Worm (Caenorhabditis elegans) whole organism, L1 larva: Measurements from ENCODE around the gene C35A5.10.

Experiments
- C04F5.9 ChIP-seq: sonication (generic microtip); optimal IDR thresholded peaks from 2 replicates; lab custom pipeline; 2016; ENCODE audit warnings: missing genetic modification characterization, missing compliant biosample characterization
- C16A3.4 ChIP-seq: fragments of 150-350 bp; optimal IDR thresholded peaks from 2 replicates; lab custom pipeline; 2014; ENCODE audit warnings: missing biosample characterization, missing genetic modification characterization
- C34B4.2 ChIP-seq: sonication (generic microtip); optimal IDR thresholded peaks from 2 replicates; lab custom pipeline; 2017; ENCODE audit warnings: mild to moderate bottlenecking, missing genetic modification characterization, missing compliant biosample characterization
- aha-1 ChIP-seq: fragments of 150-350 bp; optimal IDR thresholded peaks from 2 replicates; lab custom pipeline; 2014; ENCODE audit warnings: missing biosample characterization, missing genetic modification characterization
- ama-1 ChIP-seq: fragments of 150-350 bp; optimal IDR thresholded peaks from 2 replicates; lab custom pipeline; 2014
- ceh-88 ChIP-seq: fragments of 200-800 bp; sonication (Bioruptor generic); IDR thresholded peaks from 2 replicates; pipeline ENCODE4 v1.3.6; 2022; ENCODE audit warnings: missing genetic modification characterization, missing compliant biosample characterization
- ceh-90 ChIP-seq: sonication (generic microtip); optimal IDR thresholded peaks from 2 replicates; lab custom pipeline; 2016; ENCODE audit warnings: missing genetic modification characterization, missing compliant biosample characterization
- ces-1 ChIP-seq: fragments of 150-350 bp; optimal IDR thresholded peaks from 2 replicates; lab custom pipeline; 2014; ENCODE audit warnings: missing biosample characterization, missing genetic modification reagents, missing genetic modification characterization
- dpl-1 ChIP-seq, 3 experiments: fragments of 150-350 bp in 2 of 3; sonication (generic microtip) in 1 of 3; optimal IDR thresholded peaks; 2 replicates each; lab custom pipeline; 2014 to 2017; ENCODE audit warnings: missing biosample characterization in 3 of 3, missing genetic modification characterization in 3 of 3, missing genetic modification reagents in 3 of 3
- efl-1 ChIP-seq, 4 experiments: fragments of 150-350 bp; optimal IDR thresholded peaks in 3 of 4; peaks in 1 of 4; 1 replicate in 1 of 4; 2 replicates in 3 of 4; lab custom pipeline; 2014; ENCODE audit warnings: missing biosample characterization in 2 of 4, missing genetic modification characterization in 2 of 4, missing genetic modification reagents in 2 of 4
- efl-3 ChIP-seq: fragments of 200-800 bp; sonication (Bioruptor generic); optimal IDR thresholded peaks from 2 replicates; lab custom pipeline; 2018; ENCODE audit warnings: mild to moderate bottlenecking, missing genetic modification characterization, missing compliant biosample characterization
- egl-13 ChIP-seq: sonication (generic microtip); optimal IDR thresholded peaks from 2 replicates; lab custom pipeline; 2016; ENCODE audit warnings: missing genotype, missing genetic modification reagents, missing genetic modification characterization, missing compliant biosample characterization
- egl-27 ChIP-seq, 2 experiments: fragments of 150-350 bp in 1 of 2; sonication (generic microtip); optimal IDR thresholded peaks; 3 replicates each; lab custom pipeline; 2017 to 2018; ENCODE audit warnings: missing biosample characterization in 2 of 2, missing genetic modification characterization in 2 of 2, missing genetic modification reagents in 2 of 2
- elt-2 ChIP-seq: sonication (generic microtip); optimal IDR thresholded peaks from 2 replicates; lab custom pipeline; 2016; ENCODE audit warnings: missing genetic modification characterization, mild to moderate bottlenecking, inconsistent platforms, missing compliant biosample characterization, missing genetic modification reagents
- elt-3 ChIP-seq, 6 experiments: fragments of 150-350 bp in 1 of 6; sonication (generic microtip); optimal IDR thresholded peaks; 2 replicates each; lab custom pipeline; 2017 to 2018; ENCODE audit warnings: missing biosample characterization in 6 of 6, missing genetic modification characterization in 6 of 6, inconsistent platforms in 1 of 6
- ets-5 ChIP-seq: fragments of 200-800 bp; sonication (Bioruptor generic); IDR thresholded peaks from 2 replicates; pipeline ENCODE4 v1.3.6; 2022; ENCODE audit warnings: missing genetic modification characterization, missing compliant biosample characterization
- fkh-4 ChIP-seq: sonication (generic microtip); optimal IDR thresholded peaks from 2 replicates; lab custom pipeline; 2016; ENCODE audit warnings: missing compliant biosample characterization, missing genetic modification characterization, borderline replicate concordance
- fkh-8 ChIP-seq: sonication (generic microtip); optimal IDR thresholded peaks from 2 replicates; lab custom pipeline; 2016; ENCODE audit warnings: mild to moderate bottlenecking, missing genetic modification characterization, missing compliant biosample characterization
- grh-1 ChIP-seq: fragments of 200-800 bp; sonication (Bioruptor generic); IDR thresholded peaks from 2 replicates; pipeline ENCODE4 v1.3.6; 2022; ENCODE audit warnings: missing genetic modification reagents, missing genetic modification characterization, missing compliant biosample characterization
- hlh-17 ChIP-seq: fragments of 200-800 bp; sonication (Bioruptor generic); optimal IDR thresholded peaks from 2 replicates; lab custom pipeline; 2018; ENCODE audit warnings: missing genetic modification characterization, mild to moderate bottlenecking, missing compliant biosample characterization, moderate library complexity, borderline replicate concordance
- hlh-4 ChIP-seq: sonication (generic microtip); optimal IDR thresholded peaks from 2 replicates; lab custom pipeline; 2016; ENCODE audit warnings: mild to moderate bottlenecking, missing genetic modification characterization, missing compliant biosample characterization
- irx-1 ChIP-seq: sonication (generic microtip); optimal IDR thresholded peaks from 2 replicates; lab custom pipeline; 2016; ENCODE audit warnings: missing genetic modification characterization, missing compliant biosample characterization
- jun-1 ChIP-seq: fragments of 150-350 bp; optimal IDR thresholded peaks from 2 replicates; lab custom pipeline; 2014; ENCODE audit warnings: missing biosample characterization, missing genetic modification reagents, missing genetic modification characterization
- lin-13 ChIP-seq: fragments of 150-350 bp; optimal IDR thresholded peaks from 2 replicates; lab custom pipeline; 2014; ENCODE audit warnings: missing biosample characterization, missing genetic modification reagents, missing genetic modification characterization
- lin-14 ChIP-seq: fragments of 200-800 bp; sonication (Bioruptor generic); optimal IDR thresholded peaks from 2 replicates; lab custom pipeline; 2018; ENCODE audit warnings: mild to moderate bottlenecking, missing genetic modification characterization, moderate library complexity, missing compliant biosample characterization
- lir-3 ChIP-seq: sonication (generic microtip); optimal IDR thresholded peaks from 2 replicates; lab custom pipeline; 2016; ENCODE audit warnings: mild to moderate bottlenecking, missing genetic modification characterization, moderate library complexity, missing compliant biosample characterization; ENCODE audit not compliant: poor library complexity
- lsy-2 ChIP-seq, 2 experiments: fragments of 150-350 bp; optimal IDR thresholded peaks; 2 replicates each; lab custom pipeline; 2014; ENCODE audit warnings: missing biosample characterization in 2 of 2, missing genetic modification characterization in 2 of 2
- mab-9 ChIP-seq: fragments of 200-800 bp; sonication (Bioruptor generic); IDR thresholded peaks from 2 replicates; pipeline ENCODE4 v1.3.6; 2022; ENCODE audit warnings: missing genetic modification reagents, missing genetic modification characterization, missing compliant biosample characterization
- mdl-1 ChIP-seq, 2 experiments: fragments of 150-350 bp; optimal IDR thresholded peaks; 2 replicates each; lab custom pipeline; 2014 to 2017; ENCODE audit warnings: missing biosample characterization in 2 of 2, missing genetic modification characterization in 2 of 2, inconsistent platforms in 1 of 2
- mep-1 ChIP-seq: fragments of 150-350 bp; optimal IDR thresholded peaks from 2 replicates; lab custom pipeline; 2014; ENCODE audit warnings: missing biosample characterization, missing genetic modification characterization
- nhr-11 ChIP-seq: fragments of 150-350 bp; optimal IDR thresholded peaks from 2 replicates; lab custom pipeline; 2014; ENCODE audit warnings: missing biosample characterization, missing genetic modification characterization
- nhr-19 ChIP-seq: fragments of 200-800 bp; sonication (Bioruptor generic); conservative IDR thresholded peaks from 2 replicates; pipeline ENCODE4 v1.3.6; 2022; ENCODE audit warnings: missing genetic modification characterization, missing compliant biosample characterization
- nhr-20 ChIP-seq: sonication (generic microtip); optimal IDR thresholded peaks from 2 replicates; lab custom pipeline; 2016; ENCODE audit warnings: mild to moderate bottlenecking, missing genetic modification characterization, missing compliant biosample characterization
- nhr-237 ChIP-seq: fragments of 150-350 bp; optimal IDR thresholded peaks from 2 replicates; lab custom pipeline; 2014; ENCODE audit warnings: missing biosample characterization, missing genetic modification characterization
- nhr-28 ChIP-seq: fragments of 150-350 bp; optimal IDR thresholded peaks from 2 replicates; lab custom pipeline; 2014; ENCODE audit warnings: missing biosample characterization, missing genetic modification characterization
- nhr-77 ChIP-seq: fragments of 150-350 bp; optimal IDR thresholded peaks from 2 replicates; lab custom pipeline; 2014; ENCODE audit warnings: missing biosample characterization, missing genetic modification characterization
- nhr-90 ChIP-seq: sonication (generic microtip); optimal IDR thresholded peaks from 2 replicates; lab custom pipeline; 2016; ENCODE audit warnings: mild to moderate bottlenecking, missing genetic modification characterization, missing compliant biosample characterization; ENCODE audit not compliant: poor library complexity
- pax-3 ChIP-seq: fragments of 200-800 bp; sonication (Bioruptor generic); optimal IDR thresholded peaks from 2 replicates; lab custom pipeline; 2018; ENCODE audit warnings: mild to moderate bottlenecking, missing genetic modification characterization, moderate library complexity, missing compliant biosample characterization
- rnt-1 ChIP-seq: sonication (generic microtip); optimal IDR thresholded peaks from 2 replicates; lab custom pipeline; 2016; ENCODE audit warnings: mild to moderate bottlenecking, missing genetic modification characterization, moderate library complexity, missing compliant biosample characterization
- snpc-4 ChIP-seq: fragments of 150-350 bp; optimal IDR thresholded peaks from 2 replicates; lab custom pipeline; 2014; ENCODE audit warnings: missing biosample characterization, missing genetic modification characterization
- sox-4 ChIP-seq: sonication (generic microtip); optimal IDR thresholded peaks from 2 replicates; lab custom pipeline; 2016; ENCODE audit warnings: missing genetic modification characterization, missing compliant biosample characterization
- sup-37 ChIP-seq: fragments of 200-800 bp; sonication (Bioruptor generic); optimal IDR thresholded peaks from 2 replicates; lab custom pipeline; 2018; ENCODE audit warnings: mild to moderate bottlenecking, missing genetic modification characterization, missing compliant biosample characterization
- swsn-7 ChIP-seq: sonication (generic microtip); optimal IDR thresholded peaks from 2 replicates; lab custom pipeline; 2016; ENCODE audit warnings: missing genetic modification characterization, missing compliant biosample characterization
- tbx-2 ChIP-seq: sonication (generic microtip); optimal IDR thresholded peaks from 2 replicates; lab custom pipeline; 2016; ENCODE audit warnings: missing genetic modification characterization, missing compliant biosample characterization
- unc-30 ChIP-seq: sonication (generic microtip); optimal IDR thresholded peaks from 2 replicates; lab custom pipeline; 2017; ENCODE audit warnings: missing biosample characterization, missing genetic modification characterization
- unc-62 ChIP-seq: fragments of 150-350 bp; optimal IDR thresholded peaks from 2 replicates; lab custom pipeline; 2014; ENCODE audit warnings: missing biosample characterization, missing genetic modification reagents, missing genetic modification characterization
- xbp-1 ChIP-seq: sonication (generic microtip); optimal IDR thresholded peaks from 2 replicates; lab custom pipeline; 2016; ENCODE audit warnings: missing genetic modification characterization, missing compliant biosample characterization
- zip-4 ChIP-seq: fragments of 200-800 bp; sonication (Bioruptor generic); optimal IDR thresholded peaks from 2 replicates; lab custom pipeline; 2018; ENCODE audit warnings: mild to moderate bottlenecking, missing genetic modification characterization, moderate library complexity, missing compliant biosample characterization
- ztf-11 ChIP-seq, 2 experiments: sonication (generic microtip); optimal IDR thresholded peaks; 2 replicates each; lab custom pipeline; 2016 to 2017; ENCODE audit warnings: missing genetic modification characterization in 2 of 2, missing biosample characterization in 1 of 2, missing compliant biosample characterization in 1 of 2
- ztf-4 ChIP-seq: fragments of 150-350 bp; optimal IDR thresholded peaks from 2 replicates; lab custom pipeline; 2014; ENCODE audit warnings: missing biosample characterization, missing genetic modification characterization

Gene C35A5.10

ce11 chrV:10535325-10535724 lies 31.3 kb downstream of the C35A5.10 start (continued):
- TF ChIP-seq irx-1 (tag; lab: Kevin White, UChicago) = no peak
- no peak for TF ChIP-seq xbp-1 (tag; lab: Kevin White, UChicago)
- no peak for TF ChIP-seq C34B4.2 (tag; lab: Kevin White, UChicago)
- TF ChIP-seq nhr-237 = no peak
- TF ChIP-seq lin-13 = no peak
- peak in 1 of 2 experiments; percentile 31 for TF ChIP-seq mdl-1 (tag; optimal IDR thresholded peaks at IDR 0.05; lab: Kevin White, UChicago)
- TF ChIP-seq ceh-88 = no peak
- no peak for TF ChIP-seq jun-1 (tag; lab: Kevin White, UChicago)
- TF ChIP-seq ztf-4 = no peak
- TF ChIP-seq hlh-17 (GFP tag; lab: Kevin White, UChicago) = no peak
- TF ChIP-seq ama-1 (lab: Kevin White, UChicago) = peak; percentile 58
- TF ChIP-seq nhr-20 (tag; lab: Kevin White, UChicago) = peak; percentile 53
- no peak for TF ChIP-seq swsn-7
- TF ChIP-seq mep-1 (tag; lab: Kevin White, UChicago) = peak; percentile 42
- peak; percentile 50 for TF ChIP-seq fkh-8 (tag; lab: Kevin White, UChicago)
- no peak for TF ChIP-seq ztf-11 (tag; optimal IDR thresholded peaks at IDR 0.05; lab: Kevin White, UChicago)
- TF ChIP-seq lsy-2 (tag; optimal IDR thresholded peaks at IDR 0.05; lab: Kevin White, UChicago) = no peak
- no peak for TF ChIP-seq ets-5 (GFP tag; lab: Robert Waterston, UW)
- no peak for TF ChIP-seq hlh-4
- TF ChIP-seq nhr-90 (tag; lab: Kevin White, UChicago) = peak; percentile 24
- TF ChIP-seq elt-2 (tag; lab: Kevin White, UChicago) = peak; percentile 17
- peak in 1 of 6 experiments; percentile 17 for TF ChIP-seq elt-3 (tag; optimal IDR thresholded peaks at IDR 0.05; lab: Kevin White, UChicago)
- TF ChIP-seq nhr-11 (tag; lab: Kevin White, UChicago) = no peak
- no peak for TF ChIP-seq sox-4
- no peak for TF ChIP-seq C16A3.4 (tag; lab: Kevin White, UChicago)
- TF ChIP-seq C04F5.9 (tag; lab: Kevin White, UChicago) = no peak
- no peak for TF ChIP-seq egl-27 (tag; optimal IDR thresholded peaks at IDR 0.05; lab: Kevin White, UChicago)
- TF ChIP-seq efl-3 (GFP tag; lab: Kevin White, UChicago) = no peak
- TF ChIP-seq zip-4 = no peak
- no peak for TF ChIP-seq ces-1 (GFP tag; lab: Kevin White, UChicago)
- TF ChIP-seq mab-9 (GFP tag; lab: Robert Waterston, UW) = no peak
- no peak for TF ChIP-seq fkh-4 (tag; lab: Kevin White, UChicago)
- peak; percentile 62 for TF ChIP-seq lin-14
- no peak for TF ChIP-seq ceh-90 (tag; lab: Kevin White, UChicago)
- peak in 1 of 2 experiments; percentile 27 for TF ChIP-seq efl-1 (optimal IDR thresholded peaks at IDR 0.05; lab: Kevin White, UChicago)
- TF ChIP-seq efl-1 (GFP tag; optimal IDR thresholded peaks at IDR 0.05 in 1 of 2; lab: Kevin White, UChicago) = peak; percentile 13 to 93
- no peak for TF ChIP-seq snpc-4 (tag; lab: Kevin White, UChicago)
- no peak for TF ChIP-seq nhr-77 (tag; lab: Kevin White, UChicago)
- TF ChIP-seq egl-13 (tag; lab: Kevin White, UChicago) = no peak
- no peak for TF ChIP-seq aha-1 (tag; lab: Kevin White, UChicago)
- no peak for TF ChIP-seq sup-37 (GFP tag; lab: Kevin White, UChicago)
- TF ChIP-seq unc-62 = no peak
- TF ChIP-seq, all 84 proteins: peak for 16

- peak; percentile 10 for TF ChIP-seq lir-3 (tag; lab: Kevin White, UChicago)
- no peak for TF ChIP-seq tbx-2
- no peak for TF ChIP-seq ztf-4
- no peak for TF ChIP-seq pax-3 (tag; lab: Kevin White, UChicago)
- TF ChIP-seq unc-30 (tag; lab: Kevin White, UChicago) = no peak
- TF ChIP-seq xbp-1 (tag; lab: Kevin White, UChicago) = no peak
- peak in 2 of 6 experiments; percentile 14 to 60 for TF ChIP-seq elt-3 (tag; optimal IDR thresholded peaks at IDR 0.05; lab: Kevin White, UChicago)
- no peak; the same call in 1 of the 2 replicates for TF ChIP-seq nhr-19
- TF ChIP-seq lsy-2 (tag; optimal IDR thresholded peaks at IDR 0.05; lab: Kevin White, UChicago) = peak; percentile 1 to 28
- no peak for TF ChIP-seq ces-1 (GFP tag; lab: Kevin White, UChicago)
- TF ChIP-seq dpl-1 (GFP tag; optimal IDR thresholded peaks at IDR 0.05; lab: Kevin White, UChicago) = peak in 1 of 3 experiments; percentile 50
- peak; percentile 29 for TF ChIP-seq mep-1 (tag; lab: Kevin White, UChicago)
- TF ChIP-seq grh-1 (GFP tag; lab: Robert Waterston, UW) = no peak
- no peak for TF ChIP-seq unc-62
- TF ChIP-seq rnt-1 (tag; lab: Kevin White, UChicago) = peak; percentile 1
- peak in 1 of 2 experiments; percentile 7 for TF ChIP-seq efl-1 (optimal IDR thresholded peaks at IDR 0.05; lab: Kevin White, UChicago)
- peak in 1 of 2 experiments; percentile 83 for TF ChIP-seq efl-1 (GFP tag; optimal IDR thresholded peaks at IDR 0.05 in 1 of 2; lab: Kevin White, UChicago)
- TF ChIP-seq nhr-28 (tag; lab: Kevin White, UChicago) = no peak
Measured at ce11 chrV:10536095-10536691, 32.2 kb downstream of the C35A5.10 start, which contains the start of gene ppm-1.A. TSS of gene ppm-1.A (minus strand) at chrV:10536388.
